Worm (Caenorhabditis elegans) whole organism, late embryonic: ENCODE results near the gene rps-27.

ENCODE experiments used
- ceh-6 ChIP-seq: fragments of 200-800 bp; sonication (Bioruptor generic); optimal IDR thresholded peaks from 2 replicates; lab custom pipeline; 2018; ENCODE audit warnings: mild to moderate bottlenecking, missing genetic modification characterization, missing compliant biosample characterization
- hlh-6 ChIP-seq: sonication (generic microtip); optimal IDR thresholded peaks from 2 replicates; lab custom pipeline; 2016; ENCODE audit warnings: missing genotype, missing genetic modification characterization, missing compliant biosample characterization
- nfya-1 ChIP-seq: sonication (generic microtip); optimal IDR thresholded peaks from 2 replicates; lab custom pipeline; 2017; ENCODE audit warnings: missing genetic modification characterization, mild to moderate bottlenecking, missing compliant biosample characterization, antibody characterized with exemption, moderate library complexity
- pha-4 ChIP-seq: fragments of 150-350 bp; optimal IDR thresholded peaks from 2 replicates; lab custom pipeline; 2018; ENCODE audit warnings: missing biosample characterization, missing genetic modification reagents, missing genetic modification characterization

ce11 chrV:58971-59370 is 44.9 kb downstream of the rps-27 start, which contains the start of gene cyp-29A3:
- TF ChIP-seq nfya-1 (tag; lab: Kevin White, UChicago), result no peak
- TF ChIP-seq pha-4, result no peak
- no peak for TF ChIP-seq hlh-6
- no peak for TF ChIP-seq ceh-6 (GFP tag; lab: Kevin White, UChicago)
